Worm (Caenorhabditis elegans) whole organism, L4/young adult: ENCODE measurements around the gene ttr-20.

Source experiments
- W03F9.2 ChIP-seq: fragments of 150-350 bp; optimal IDR thresholded peaks from 2 replicates; lab custom pipeline; 2014; ENCODE audit warnings: missing biosample characterization, missing genetic modification characterization
- him-1 ChIP-seq: sonication (generic microtip); optimal IDR thresholded peaks from 2 replicates; lab custom pipeline; 2016; ENCODE audit warnings: missing genotype, missing genetic modification reagents, missing genetic modification characterization, missing compliant biosample characterization

DNA sequence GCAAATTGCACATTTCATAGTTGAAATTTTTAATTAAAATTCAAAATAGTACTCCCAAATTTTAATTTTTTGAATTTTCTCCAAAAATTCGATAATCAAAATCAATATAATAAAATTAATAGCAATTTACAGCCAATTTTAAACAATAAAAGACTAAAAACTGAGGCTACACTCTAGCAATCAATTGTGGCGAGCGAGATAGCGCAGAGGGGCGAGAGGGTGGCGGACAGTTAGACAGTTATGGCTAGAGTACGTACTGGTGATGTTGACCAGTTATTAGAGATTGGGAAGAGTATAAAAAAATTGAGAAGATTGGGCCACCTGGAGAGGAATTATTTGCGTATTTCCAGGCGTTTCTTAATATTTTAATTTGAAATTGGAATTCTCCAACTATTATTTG is 31.1 kb downstream of the ttr-20 start, which contains the start of gene nhr-78:
- no peak for TF ChIP-seq him-1 (tag; lab: Kevin White, UChicago)
- TF ChIP-seq W03F9.2, result no peak
